Worm (Caenorhabditis elegans) whole organism, L3 larva: ENCODE measurements around the gene cest-17.

ENCODE experiments used
- R02D3.7 ChIP-seq: fragments of 150-350 bp; optimal IDR thresholded peaks from 2 replicates; lab custom pipeline; 2014; ENCODE audit warnings: missing biosample characterization, missing genetic modification characterization
- ZK546.5 ChIP-seq: sonication (generic microtip); optimal IDR thresholded peaks from 2 replicates; lab custom pipeline; 2017; ENCODE audit warnings: missing biosample characterization, missing genetic modification characterization
- daf-12 ChIP-seq: fragments of 150-350 bp; optimal IDR thresholded peaks from 2 replicates; lab custom pipeline; 2014; ENCODE audit warnings: missing biosample characterization, missing genetic modification reagents, missing genetic modification characterization
- egl-5 ChIP-seq: fragments of 150-350 bp; optimal IDR thresholded peaks from 2 replicates; lab custom pipeline; 2017; ENCODE audit warnings: missing biosample characterization, missing genetic modification reagents, missing genetic modification characterization, inconsistent platforms
- elt-2 ChIP-seq: sonication (generic microtip); optimal IDR thresholded peaks from 2 replicates; lab custom pipeline; 2016; ENCODE audit warnings: missing genetic modification reagents, mild to moderate bottlenecking, missing genetic modification characterization, missing compliant biosample characterization
- fkh-10 ChIP-seq: sonication (generic microtip); optimal IDR thresholded peaks from 2 replicates; lab custom pipeline; 2017; ENCODE audit warnings: missing biosample characterization, missing genetic modification reagents, missing genetic modification characterization
- fkh-2 ChIP-seq: fragments of 150-350 bp; optimal IDR thresholded peaks from 2 replicates; lab custom pipeline; 2014; ENCODE audit warnings: missing biosample characterization, missing genetic modification reagents, missing genetic modification characterization
- jun-1 ChIP-seq: fragments of 150-350 bp; optimal IDR thresholded peaks from 2 replicates; lab custom pipeline; 2014; ENCODE audit warnings: missing biosample characterization, missing genetic modification reagents, missing genetic modification characterization
- lin-39 ChIP-seq: fragments of 150-350 bp; optimal IDR thresholded peaks from 2 replicates; lab custom pipeline; 2018; ENCODE audit warnings: missing biosample characterization, missing genetic modification reagents, missing genetic modification characterization
- nhr-237 ChIP-seq: fragments of 150-350 bp; optimal IDR thresholded peaks from 2 replicates; lab custom pipeline; 2014; ENCODE audit warnings: missing biosample characterization, missing genetic modification characterization
- nhr-25 ChIP-seq: sonication (generic microtip); optimal IDR thresholded peaks from 2 replicates; lab custom pipeline; 2017; ENCODE audit warnings: missing biosample characterization, missing genetic modification characterization
- tbx-2 ChIP-seq: sonication (generic microtip); optimal IDR thresholded peaks from 2 replicates; lab custom pipeline; 2016; ENCODE audit warnings: mild to moderate bottlenecking, missing genetic modification characterization, missing compliant biosample characterization
- unc-39 ChIP-seq: sonication (generic microtip); optimal IDR thresholded peaks from 4 replicates; lab custom pipeline; 2017; ENCODE audit warnings: missing biosample characterization, missing genetic modification characterization

DNA sequence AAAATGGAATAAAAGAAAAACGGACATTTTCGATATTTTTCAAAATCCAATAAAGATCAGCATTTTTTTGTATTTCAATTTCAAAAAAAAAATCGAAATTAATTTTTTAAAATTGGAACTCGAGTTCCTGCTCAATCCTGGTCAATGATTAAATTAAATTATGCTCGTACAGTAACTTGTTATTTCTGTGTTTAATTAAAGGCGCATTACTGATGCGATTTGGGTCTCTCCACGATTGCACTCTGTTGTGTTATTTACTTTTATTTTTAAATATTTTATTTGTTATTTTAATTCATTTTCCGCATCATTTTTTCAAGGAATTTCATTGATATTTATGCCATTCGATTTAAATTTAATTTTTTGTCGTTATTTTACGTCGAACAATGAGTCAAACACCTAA is 24.9 kb upstream of the cest-17 start:
- no peak for TF ChIP-seq fkh-10
- no peak for TF ChIP-seq tbx-2 (tag; lab: Kevin White, UChicago)
- TF ChIP-seq lin-39 (tag; lab: Kevin White, UChicago) = no peak
- TF ChIP-seq elt-2 (tag; lab: Kevin White, UChicago) = no peak
- TF ChIP-seq nhr-237 (tag; lab: Kevin White, UChicago) = no peak
- TF ChIP-seq jun-1 (tag; lab: Kevin White, UChicago) = no peak
- TF ChIP-seq unc-39 (tag; lab: Kevin White, UChicago) = no peak
- no peak for TF ChIP-seq daf-12 (tag; lab: Kevin White, UChicago)
- no peak for TF ChIP-seq fkh-2 (tag; lab: Kevin White, UChicago)
- no peak for TF ChIP-seq nhr-25 (tag; lab: Kevin White, UChicago)
- no peak for TF ChIP-seq egl-5 (tag; lab: Kevin White, UChicago)
- TF ChIP-seq ZK546.5 (tag; lab: Kevin White, UChicago) = no peak
- TF ChIP-seq R02D3.7 (tag; lab: Kevin White, UChicago) = no peak
